Worm (Caenorhabditis elegans) whole organism, L3 larva: ENCODE measurements around the gene cutl-27.

Source experiments
- R02D3.7 ChIP-seq: fragments of 150-350 bp; optimal IDR thresholded peaks from 2 replicates; lab custom pipeline; 2014; ENCODE audit warnings: missing biosample characterization, missing genetic modification characterization
- ZK546.5 ChIP-seq: sonication (generic microtip); optimal IDR thresholded peaks from 2 replicates; lab custom pipeline; 2017; ENCODE audit warnings: missing biosample characterization, missing genetic modification characterization
- aly-2 ChIP-seq: fragments of 150-350 bp; optimal IDR thresholded peaks from 2 replicates; lab custom pipeline; 2014; ENCODE audit warnings: missing biosample characterization, missing genetic modification characterization
- ama-1 ChIP-seq: fragments of 150-350 bp; optimal IDR thresholded peaks from 2 replicates; lab custom pipeline; 2018
- ceh-16 ChIP-seq: sonication (generic microtip); optimal IDR thresholded peaks from 2 replicates; lab custom pipeline; 2017; ENCODE audit warnings: missing biosample characterization, missing genetic modification characterization
- ceh-28 ChIP-seq: fragments of 150-350 bp; optimal IDR thresholded peaks from 2 replicates; lab custom pipeline; 2014; ENCODE audit warnings: missing biosample characterization, missing genetic modification reagents, missing genetic modification characterization
- ceh-82 ChIP-seq: fragments of 150-350 bp; optimal IDR thresholded peaks from 2 replicates; lab custom pipeline; 2014; ENCODE audit warnings: missing biosample characterization, missing genetic modification characterization
- ceh-9 ChIP-seq: sonication (generic microtip); optimal IDR thresholded peaks from 2 replicates; lab custom pipeline; 2018; ENCODE audit warnings: missing biosample characterization, missing genetic modification characterization
- egl-27 ChIP-seq: sonication (generic microtip); optimal IDR thresholded peaks from 4 replicates; lab custom pipeline; 2017; ENCODE audit warnings: missing biosample characterization, missing genetic modification reagents, missing genetic modification characterization
- egl-5 ChIP-seq: fragments of 150-350 bp; optimal IDR thresholded peaks from 2 replicates; lab custom pipeline; 2017; ENCODE audit warnings: missing biosample characterization, missing genetic modification reagents, missing genetic modification characterization, inconsistent platforms
- elt-1 ChIP-seq: fragments of 150-350 bp; optimal IDR thresholded peaks from 2 replicates; lab custom pipeline; 2014; ENCODE audit warnings: missing biosample characterization, missing genetic modification characterization
- elt-2 ChIP-seq: sonication (generic microtip); optimal IDR thresholded peaks from 2 replicates; lab custom pipeline; 2016; ENCODE audit warnings: missing genetic modification reagents, mild to moderate bottlenecking, missing genetic modification characterization, missing compliant biosample characterization
- elt-3 ChIP-seq, 3 experiments: fragments of 150-350 bp in 1 of 3; sonication (generic microtip) in 2 of 3; optimal IDR thresholded peaks; 2 replicates in 2 of 3; 4 replicates in 1 of 3; lab custom pipeline; 2014 to 2017; ENCODE audit warnings: missing biosample characterization in 3 of 3, missing genetic modification characterization in 3 of 3
- eor-1 ChIP-seq, 2 experiments: fragments of 150-350 bp; optimal IDR thresholded peaks; 2 replicates each; lab custom pipeline; 2014 to 2018; ENCODE audit warnings: missing biosample characterization in 2 of 2, missing genetic modification characterization in 2 of 2
- fkh-2 ChIP-seq: fragments of 150-350 bp; optimal IDR thresholded peaks from 2 replicates; lab custom pipeline; 2014; ENCODE audit warnings: missing biosample characterization, missing genetic modification reagents, missing genetic modification characterization
- fos-1 ChIP-seq: fragments of 150-350 bp; optimal IDR thresholded peaks from 2 replicates; lab custom pipeline; 2014; ENCODE audit warnings: missing biosample characterization, missing genetic modification characterization
- hmg-11 ChIP-seq: sonication (generic microtip); optimal IDR thresholded peaks from 2 replicates; lab custom pipeline; 2016; ENCODE audit warnings: missing genetic modification characterization, missing compliant biosample characterization
- jun-1 ChIP-seq: fragments of 150-350 bp; optimal IDR thresholded peaks from 2 replicates; lab custom pipeline; 2014; ENCODE audit warnings: missing biosample characterization, missing genetic modification reagents, missing genetic modification characterization
- lin-15B ChIP-seq: fragments of 150-350 bp; optimal IDR thresholded peaks from 2 replicates; lab custom pipeline; 2014; ENCODE audit warnings: missing biosample characterization, missing genetic modification characterization
- lin-39 ChIP-seq: fragments of 150-350 bp; optimal IDR thresholded peaks from 2 replicates; lab custom pipeline; 2018; ENCODE audit warnings: missing biosample characterization, missing genetic modification reagents, missing genetic modification characterization
- lsy-12 ChIP-seq: sonication (generic microtip); optimal IDR thresholded peaks from 2 replicates; lab custom pipeline; 2016; ENCODE audit warnings: mild to moderate bottlenecking, missing genetic modification characterization, missing compliant biosample characterization
- mdl-1 ChIP-seq: fragments of 150-350 bp; optimal IDR thresholded peaks from 2 replicates; lab custom pipeline; 2014; ENCODE audit warnings: missing biosample characterization, missing genetic modification characterization
- mml-1 ChIP-seq: fragments of 150-350 bp; sonication (generic microtip); optimal IDR thresholded peaks from 3 replicates; lab custom pipeline; 2014; ENCODE audit warnings: missing biosample characterization, missing genetic modification characterization
- nfya-1 ChIP-seq: sonication (generic microtip); optimal IDR thresholded peaks from 2 replicates; lab custom pipeline; 2017; ENCODE audit warnings: missing genetic modification characterization, mild to moderate bottlenecking, missing compliant biosample characterization, antibody characterized with exemption, moderate library complexity; ENCODE audit not compliant: insufficient read depth
- nhr-11 ChIP-seq: fragments of 150-350 bp; optimal IDR thresholded peaks from 2 replicates; lab custom pipeline; 2014; ENCODE audit warnings: missing biosample characterization, missing genetic modification characterization
- nhr-12 ChIP-seq: fragments of 150-350 bp; optimal IDR thresholded peaks from 2 replicates; lab custom pipeline; 2014; ENCODE audit warnings: missing biosample characterization, missing genetic modification characterization
- nhr-23 ChIP-seq: fragments of 150-350 bp; optimal IDR thresholded peaks from 2 replicates; lab custom pipeline; 2014; ENCODE audit warnings: missing biosample characterization, missing genetic modification reagents, missing genetic modification characterization
- nhr-237 ChIP-seq: fragments of 150-350 bp; optimal IDR thresholded peaks from 2 replicates; lab custom pipeline; 2014; ENCODE audit warnings: missing biosample characterization, missing genetic modification characterization
- nhr-25 ChIP-seq: sonication (generic microtip); optimal IDR thresholded peaks from 2 replicates; lab custom pipeline; 2017; ENCODE audit warnings: missing biosample characterization, missing genetic modification characterization
- nhr-28 ChIP-seq: fragments of 150-350 bp; optimal IDR thresholded peaks from 2 replicates; lab custom pipeline; 2014; ENCODE audit warnings: missing biosample characterization, missing genetic modification characterization
- nhr-43 ChIP-seq: sonication (generic microtip); optimal IDR thresholded peaks from 2 replicates; lab custom pipeline; 2016; ENCODE audit warnings: mild to moderate bottlenecking, missing genetic modification characterization, missing compliant biosample characterization; ENCODE audit not compliant: poor library complexity, severe bottlenecking
- nhr-67 ChIP-seq: fragments of 150-350 bp; optimal IDR thresholded peaks from 2 replicates; lab custom pipeline; 2014; ENCODE audit warnings: missing biosample characterization, missing genetic modification characterization
- nhr-76 ChIP-seq: fragments of 150-350 bp; sonication (generic microtip); optimal IDR thresholded peaks from 5 replicates; lab custom pipeline; 2014; ENCODE audit warnings: missing biosample characterization, missing genetic modification characterization
- nhr-77 ChIP-seq: fragments of 150-350 bp; optimal IDR thresholded peaks from 2 replicates; lab custom pipeline; 2014; ENCODE audit warnings: missing biosample characterization, missing genetic modification characterization
- pha-4 ChIP-seq: fragments of 150-350 bp; optimal IDR thresholded peaks from 2 replicates; lab custom pipeline; 2014; ENCODE audit warnings: missing biosample characterization, missing genetic modification reagents, missing genetic modification characterization
- pqm-1 ChIP-seq: fragments of 150-350 bp; optimal IDR thresholded peaks from 2 replicates; lab custom pipeline; 2017; ENCODE audit warnings: missing biosample characterization, missing genetic modification characterization, inconsistent platforms
- sea-2 ChIP-seq: fragments of 150-350 bp; sonication (generic microtip); optimal IDR thresholded peaks from 4 replicates; lab custom pipeline; 2014; ENCODE audit warnings: missing biosample characterization, missing genetic modification reagents, missing genetic modification characterization
- skn-1 ChIP-seq: fragments of 150-350 bp; optimal IDR thresholded peaks from 2 replicates; lab custom pipeline; 2014; ENCODE audit warnings: missing biosample characterization, missing genetic modification characterization
- snpc-4 ChIP-seq: fragments of 150-350 bp; optimal IDR thresholded peaks from 2 replicates; lab custom pipeline; 2014; ENCODE audit warnings: missing biosample characterization, missing genetic modification characterization
- tbx-2 ChIP-seq: sonication (generic microtip); optimal IDR thresholded peaks from 2 replicates; lab custom pipeline; 2016; ENCODE audit warnings: mild to moderate bottlenecking, missing genetic modification characterization, missing compliant biosample characterization
- unc-39 ChIP-seq: sonication (generic microtip); optimal IDR thresholded peaks from 4 replicates; lab custom pipeline; 2017; ENCODE audit warnings: missing biosample characterization, missing genetic modification characterization
- unc-62 ChIP-seq: fragments of 150-350 bp; sonication (generic microtip); optimal IDR thresholded peaks from 4 replicates; lab custom pipeline; 2014; ENCODE audit warnings: missing biosample characterization, missing genetic modification reagents, missing genetic modification characterization
- zag-1 ChIP-seq: fragments of 150-350 bp; optimal IDR thresholded peaks from 2 replicates; lab custom pipeline; 2014; ENCODE audit warnings: missing biosample characterization, missing genetic modification characterization
- ztf-11 ChIP-seq: fragments of 150-350 bp; optimal IDR thresholded peaks from 2 replicates; lab custom pipeline; 2014; ENCODE audit warnings: missing biosample characterization, missing genetic modification characterization
- ztf-4 ChIP-seq: fragments of 150-350 bp; optimal IDR thresholded peaks from 2 replicates; lab custom pipeline; 2014; ENCODE audit warnings: missing biosample characterization, missing genetic modification characterization

Gene cutl-27

ce11 chrIV:11923074-11923473 lies 44.7 kb downstream of the cutl-27 start, which contains the start of gene srlf-31:
srlf-31 (minus strand) TSS chrIV:11923174.
- TF ChIP-seq pha-4 (tag; lab: Kevin White, UChicago) (no peak), nhr-237 (no peak), nhr-76 (tag; lab: Kevin White, UChicago) (no peak), elt-1 (tag; lab: Kevin White, UChicago) (no peak), nhr-67 (tag; lab: Kevin White, UChicago) (no peak), ceh-82 (tag; lab: Kevin White, UChicago) (no peak), snpc-4 (tag; lab: Kevin White, UChicago) (no peak)

DNA sequence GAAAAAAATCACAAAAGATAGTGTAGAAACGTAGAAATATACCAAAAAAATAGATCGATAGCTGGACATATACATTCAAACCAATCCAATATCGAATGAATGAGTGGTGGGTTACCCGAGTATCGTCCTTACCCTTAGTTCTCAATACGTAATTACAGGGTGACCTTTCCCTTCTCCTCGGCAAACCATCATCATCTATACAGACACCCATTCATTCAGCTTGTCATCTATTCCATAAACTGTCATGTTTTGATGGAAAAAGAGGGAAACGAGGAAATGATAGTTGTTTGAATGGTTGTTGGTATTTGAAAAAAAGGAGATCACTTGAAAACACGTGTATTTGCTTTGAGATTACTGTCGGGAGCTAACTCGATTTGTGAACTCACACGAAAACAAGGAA lies 45.7 kb downstream of the cutl-27 start:
- TF ChIP-seq ztf-11 (tag; lab: Kevin White, UChicago) (no peak), fos-1 (no peak), nhr-23 (no peak), nhr-77 (no peak), mml-1 (tag; lab: Kevin White, UChicago) (no peak), skn-1 (tag; lab: Kevin White, UChicago) (no peak), lin-15B (no peak), nfya-1 (tag; lab: Kevin White, UChicago) (no peak), nhr-76 (tag; lab: Kevin White, UChicago) (no peak), ceh-9 (no peak), elt-1 (tag; lab: Kevin White, UChicago) (no peak)

DNA sequence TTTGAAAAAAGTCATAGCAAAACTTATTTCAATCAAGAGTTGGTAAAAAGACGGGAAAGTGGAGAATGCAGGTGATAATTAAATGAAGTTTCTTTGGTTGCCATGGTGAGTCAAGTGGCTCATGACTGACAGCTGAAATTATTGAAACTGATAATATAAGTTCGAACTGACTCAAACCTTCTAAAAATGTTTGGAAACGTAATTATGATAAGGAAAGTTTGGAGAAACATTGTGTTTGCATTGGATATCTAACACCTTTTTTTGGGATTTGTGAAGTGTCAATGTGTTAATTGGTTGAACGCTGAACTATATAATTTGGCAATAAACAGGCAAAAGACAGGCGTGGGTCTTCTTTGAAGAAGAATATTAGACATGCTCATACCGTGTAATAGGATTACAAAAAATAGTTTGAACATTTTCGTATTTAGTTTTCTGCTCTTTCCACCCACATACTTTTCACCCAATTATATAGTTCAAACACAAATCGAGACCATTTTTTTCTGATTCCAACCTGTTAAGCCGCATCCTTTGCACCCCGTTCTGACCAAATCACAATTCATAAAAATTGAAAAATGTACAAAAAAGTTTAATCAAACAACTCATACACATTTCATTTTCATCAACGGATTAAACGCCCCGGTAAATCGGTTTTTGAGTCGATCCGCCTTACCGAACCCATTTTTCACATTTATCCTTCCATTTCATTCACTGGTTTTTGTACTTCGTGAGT lies 47.2 kb downstream of the cutl-27 start, which contains the start of the genes srlf-33 and srlf-32:
Gene srlf-33 (minus strand): TSS at position 101 of the 730 bp plus-strand sequence.
Gene srlf-32 (plus strand): TSS at position 680 of the 730 bp plus-strand sequence.
- no peak for TF ChIP-seq ceh-28 (tag; lab: Kevin White, UChicago)
- no peak for TF ChIP-seq sea-2 (GFP tag; lab: Kevin White, UChicago)
- TF ChIP-seq egl-5: no peak
- TF ChIP-seq elt-1 (tag; lab: Kevin White, UChicago): no peak

ce11 chrIV:11928388-11928787 lies 50.0 kb downstream of the cutl-27 start:
- TF ChIP-seq egl-27: no peak
- peak; percentile 31 for TF ChIP-seq lsy-12 (tag; lab: Kevin White, UChicago)
- no peak for TF ChIP-seq nhr-11
- TF ChIP-seq fos-1: no peak
- TF ChIP-seq nhr-25: peak; percentile 56
- TF ChIP-seq pqm-1: no peak
- peak; percentile 51 for TF ChIP-seq nfya-1 (tag; lab: Kevin White, UChicago)
- TF ChIP-seq nhr-67 (tag; lab: Kevin White, UChicago): no peak
- TF ChIP-seq elt-3 (tag; optimal IDR thresholded peaks at IDR 0.05; lab: Kevin White, UChicago): peak in 1 of 3 experiments; percentile 41
- no peak for TF ChIP-seq ama-1 (lab: Kevin White, UChicago)
- TF ChIP-seq sea-2 (GFP tag; lab: Kevin White, UChicago): no peak
- no peak for TF ChIP-seq fkh-2 (tag; lab: Kevin White, UChicago)
- TF ChIP-seq nhr-23: peak; percentile 33
- TF ChIP-seq nhr-77: no peak
- no peak for TF ChIP-seq R02D3.7
- TF ChIP-seq elt-2 (tag; lab: Kevin White, UChicago): peak; percentile 37
- TF ChIP-seq nhr-76 (tag; lab: Kevin White, UChicago): no peak
- TF ChIP-seq ceh-9: no peak
- no peak for TF ChIP-seq lin-15B
- no peak for TF ChIP-seq elt-1 (tag; lab: Kevin White, UChicago)
- TF ChIP-seq unc-62 (GFP tag; lab: Kevin White, UChicago): no peak
- no peak for TF ChIP-seq mml-1 (tag; lab: Kevin White, UChicago)
- TF ChIP-seq jun-1 (tag; lab: Kevin White, UChicago): no peak
- no peak for TF ChIP-seq ztf-4 (tag; lab: Kevin White, UChicago)
- TF ChIP-seq mdl-1: no peak
- TF ChIP-seq zag-1 (tag; lab: Kevin White, UChicago): no peak
- no peak for TF ChIP-seq nhr-12 (tag; lab: Kevin White, UChicago)
- TF ChIP-seq tbx-2: no peak
- no peak for TF ChIP-seq unc-39 (tag; lab: Kevin White, UChicago)
- TF ChIP-seq eor-1 (tag; optimal IDR thresholded peaks at IDR 0.05; lab: Kevin White, UChicago): no peak
- no peak for TF ChIP-seq ceh-16 (tag; lab: Kevin White, UChicago)
- no peak for TF ChIP-seq egl-5
- peak; percentile 60 for TF ChIP-seq nhr-43
- no peak for TF ChIP-seq aly-2 (tag; lab: Kevin White, UChicago)
- TF ChIP-seq ceh-28 (tag; lab: Kevin White, UChicago): no peak
- TF ChIP-seq hmg-11 (tag; lab: Kevin White, UChicago): peak; percentile 22
- no peak for TF ChIP-seq ztf-11 (tag; lab: Kevin White, UChicago)
- no peak for TF ChIP-seq nhr-28 (tag; lab: Kevin White, UChicago)
- TF ChIP-seq ceh-82 (tag; lab: Kevin White, UChicago): no peak
- no peak for TF ChIP-seq ZK546.5 (tag; lab: Kevin White, UChicago)
- TF ChIP-seq lin-39 (tag; lab: Kevin White, UChicago): peak; percentile 41
